Worm (Caenorhabditis elegans): ENCODE measurements around the gene C34H4.1.

- no peak for TF ChIP-seq him-1 (tag; optimal IDR thresholded peaks at IDR 0.05)
- TF ChIP-seq dao-5 (tag; optimal IDR thresholded peaks at IDR 0.05) = no peak
Observed at ce11 chrIV:1523418-1523817, 32.0 kb upstream of the C34H4.1 start, which contains the start of gene K03H6.1.
